Fruit fly (Drosophila melanogaster) whole organism: Measurements from ENCODE around the gene RpS21.

ENCODE experiments used
- CG8478 ChIP-seq: fragments of >200 bp; optimal IDR thresholded peaks from 2 replicates; lab custom pipeline; 2018; ENCODE audit warnings: inconsistent platforms
- Dll ChIP-seq: fragments of >200 bp; optimal IDR thresholded peaks from 2 replicates; lab custom pipeline; 2017
- EcR ChIP-seq, 2 experiments: fragments of >200 bp; optimal IDR thresholded peaks; 2 replicates each; lab custom pipeline; 2017; ENCODE audit warnings: missing biosample characterization in 2 of 2, missing genetic modification characterization in 2 of 2, missing genetic modification reagents in 2 of 2
- pan ChIP-seq: fragments of >200 bp; optimal IDR thresholded peaks from 2 replicates; lab custom pipeline; 2017
- psq ChIP-seq: fragments of >200 bp; optimal IDR thresholded peaks from 2 replicates; lab custom pipeline; 2017
- usp ChIP-seq: fragments of >200 bp; optimal IDR thresholded peaks from 2 replicates; lab custom pipeline; 2017; ENCODE audit warnings: missing biosample characterization, missing genetic modification characterization, mixed read lengths

The RpS21 gene

DNA sequence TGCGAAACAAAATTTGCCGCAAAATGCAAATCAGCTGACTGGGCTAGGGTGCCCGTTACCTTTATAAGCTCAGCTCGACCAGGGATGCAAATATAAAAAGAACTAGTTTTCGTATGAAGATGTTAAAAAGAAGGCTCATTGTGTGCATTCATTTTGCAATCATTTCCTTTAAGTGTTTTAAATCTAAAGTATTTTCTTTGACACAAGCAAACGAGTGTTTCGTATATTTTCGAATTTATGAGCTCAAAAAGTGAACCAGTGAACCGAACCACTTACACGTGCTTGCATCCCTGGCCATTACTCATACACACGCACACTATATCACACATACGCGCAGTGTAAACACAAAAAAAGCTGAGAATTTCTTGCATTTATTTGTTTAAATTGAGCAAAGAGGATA is 22.3 kb downstream of the RpS21 start, which contains the start of the genes Prx6a and Sbat:
Prx6a (minus strand) TSS at position 45 of the 400 bp plus-strand sequence.
Sbat (plus strand) TSS at position 157 of the 400 bp plus-strand sequence.
- no peak for TF ChIP-seq usp (GFP tag; lab: Kevin White, UChicago)
- TF ChIP-seq Dll, result no peak
- no peak for TF ChIP-seq psq (lab: Kevin White, UChicago)
- no peak for TF ChIP-seq CG8478 (lab: Kevin White, UChicago)
- TF ChIP-seq EcR (GFP tag; optimal IDR thresholded peaks at IDR 0.05; lab: Kevin White, UChicago), result no peak
- TF ChIP-seq pan (lab: Kevin White, UChicago), result no peak

DNA sequence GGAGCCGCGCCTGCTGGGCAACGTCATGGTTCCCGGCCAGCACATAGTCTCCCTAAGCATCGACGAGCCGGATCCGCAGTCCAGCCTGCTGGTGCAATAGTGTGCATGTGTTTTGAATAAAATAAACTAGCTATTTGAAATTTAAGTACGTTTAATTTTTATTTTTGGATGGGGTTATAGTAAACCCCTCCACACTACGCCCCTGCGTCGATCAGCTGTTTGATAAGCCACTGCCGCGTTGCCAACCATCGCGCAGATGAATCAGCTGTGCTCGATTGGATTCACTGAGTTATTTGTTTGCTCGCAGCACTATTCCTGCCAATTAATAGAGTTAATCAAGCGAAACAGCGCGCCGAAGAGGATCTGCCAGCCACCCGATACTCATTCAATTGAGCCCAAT is 23.0 kb downstream of the RpS21 start, which contains the start of gene RabGGTb:
RabGGTb (plus strand) TSS at position 254 of the 400 bp plus-strand sequence.
- TF ChIP-seq CG8478 (lab: Kevin White, UChicago) (no peak), psq (lab: Kevin White, UChicago) (no peak), usp (GFP tag; lab: Kevin White, UChicago) (no peak), Dll (no peak), EcR (GFP tag; optimal IDR thresholded peaks at IDR 0.05; lab: Kevin White, UChicago) (no peak), pan (lab: Kevin White, UChicago) (no peak)

DNA sequence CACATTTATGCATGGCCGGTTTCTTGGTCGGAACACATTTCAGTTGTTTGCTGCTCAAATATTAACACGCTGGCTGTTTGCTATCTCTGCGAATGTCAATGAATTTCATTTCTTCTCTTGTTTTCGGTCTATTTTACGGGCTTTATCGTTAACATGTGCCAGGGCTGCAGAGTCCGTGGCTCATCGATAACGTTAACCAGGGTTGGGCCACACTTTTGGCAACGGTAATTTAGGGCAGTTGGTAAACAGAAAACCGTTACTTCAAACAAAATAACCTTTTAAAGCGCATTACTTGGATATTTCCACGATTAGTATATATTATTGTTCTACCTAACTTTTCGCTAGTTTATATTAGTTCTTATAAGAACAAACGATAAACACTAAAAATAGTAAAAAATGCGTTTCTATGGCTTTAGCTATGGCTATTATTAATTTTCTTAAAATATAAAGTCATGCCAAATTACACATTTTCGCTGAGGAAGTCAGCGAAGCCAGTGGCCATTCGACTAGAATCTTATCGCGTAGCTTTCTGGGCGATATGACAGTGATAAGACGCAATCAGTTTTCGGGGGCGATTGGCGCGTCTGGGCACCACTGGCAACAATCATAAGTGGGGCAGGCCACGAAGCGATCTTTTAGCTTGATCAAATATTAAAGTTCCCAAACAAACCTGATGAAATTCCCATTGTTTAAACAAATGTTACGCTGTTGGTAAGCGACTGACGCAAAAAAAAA is 27.3 kb downstream of the RpS21 start:
- TF ChIP-seq psq (lab: Kevin White, UChicago) (no peak), usp (GFP tag; lab: Kevin White, UChicago) (no peak), Dll (no peak), pan (lab: Kevin White, UChicago) (no peak), CG8478 (lab: Kevin White, UChicago) (no peak), EcR (GFP tag; optimal IDR thresholded peaks at IDR 0.05; lab: Kevin White, UChicago) (no peak)

DNA sequence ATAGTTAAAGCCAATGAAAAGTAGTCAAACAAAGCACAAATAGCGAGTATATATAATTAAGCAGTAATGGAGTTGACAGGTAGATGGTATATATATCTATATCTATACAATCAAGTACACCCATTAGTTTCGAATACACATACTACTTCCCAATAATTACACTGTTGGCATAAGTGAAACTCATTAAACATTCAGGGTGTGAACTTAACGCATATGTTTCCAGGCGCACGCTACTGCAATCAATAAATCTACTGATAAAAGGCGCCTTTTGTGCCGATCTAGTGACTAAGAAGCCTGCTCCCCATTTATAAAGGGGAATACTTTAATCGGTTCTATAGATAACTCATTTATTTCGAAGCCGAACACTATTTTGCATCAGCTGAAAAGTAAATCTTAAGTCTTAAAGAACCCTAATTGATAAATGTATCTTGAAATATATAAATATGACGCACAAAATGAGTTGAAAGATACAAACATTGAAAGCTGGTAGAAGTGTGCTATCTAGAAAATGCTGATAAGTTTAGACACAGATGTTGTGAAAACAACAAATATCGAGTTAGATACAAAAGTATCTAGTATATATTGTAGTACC is 27.9 kb downstream of the RpS21 start:
- TF ChIP-seq psq (lab: Kevin White, UChicago) (no peak), EcR (GFP tag; optimal IDR thresholded peaks at IDR 0.05; lab: Kevin White, UChicago) (no peak), CG8478 (lab: Kevin White, UChicago) (no peak), pan (lab: Kevin White, UChicago) (no peak), Dll (no peak), usp (GFP tag; lab: Kevin White, UChicago) (no peak)

DNA sequence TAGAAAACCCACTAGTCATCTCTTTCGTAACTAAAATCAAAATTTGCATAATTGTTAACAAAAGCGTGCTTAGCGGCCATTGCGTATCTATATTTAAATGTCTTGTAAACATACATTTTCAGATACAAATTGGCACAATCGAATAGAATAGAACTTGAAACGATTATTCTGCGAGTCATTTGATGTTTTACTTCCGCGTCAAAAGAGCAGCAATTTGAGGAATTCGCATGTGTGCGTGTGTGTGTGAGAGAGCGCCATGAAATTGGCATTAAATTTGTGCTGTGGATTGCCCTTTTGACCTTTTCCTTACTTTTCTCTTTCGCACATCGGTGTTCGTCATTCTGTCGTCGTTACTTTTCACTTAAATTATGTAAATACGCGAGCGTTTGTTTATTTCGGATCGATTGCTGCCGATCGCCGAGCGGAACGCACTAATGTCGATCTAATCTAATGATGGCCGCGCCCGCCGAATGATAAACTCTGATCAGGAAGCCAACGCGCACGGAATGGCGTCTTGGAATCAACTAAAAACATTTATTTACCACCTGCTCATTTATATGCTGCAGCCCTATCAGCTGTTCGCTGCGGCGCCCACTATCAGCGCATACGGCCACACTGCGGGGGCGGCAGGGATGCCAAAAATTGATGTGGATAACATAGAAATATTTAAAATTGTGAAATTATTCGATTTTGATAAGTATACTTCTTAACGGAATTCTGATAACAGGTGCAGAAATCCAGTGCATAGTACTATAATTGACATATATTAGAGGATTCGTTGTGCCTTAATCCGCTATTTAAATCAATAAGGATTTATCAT is 29.0 kb downstream of the RpS21 start:
- TF ChIP-seq psq (lab: Kevin White, UChicago) (no peak), CG8478 (lab: Kevin White, UChicago) (no peak), usp (GFP tag; lab: Kevin White, UChicago) (no peak), pan (lab: Kevin White, UChicago) (no peak), Dll (no peak), EcR (GFP tag; optimal IDR thresholded peaks at IDR 0.05; lab: Kevin White, UChicago) (no peak)

DNA sequence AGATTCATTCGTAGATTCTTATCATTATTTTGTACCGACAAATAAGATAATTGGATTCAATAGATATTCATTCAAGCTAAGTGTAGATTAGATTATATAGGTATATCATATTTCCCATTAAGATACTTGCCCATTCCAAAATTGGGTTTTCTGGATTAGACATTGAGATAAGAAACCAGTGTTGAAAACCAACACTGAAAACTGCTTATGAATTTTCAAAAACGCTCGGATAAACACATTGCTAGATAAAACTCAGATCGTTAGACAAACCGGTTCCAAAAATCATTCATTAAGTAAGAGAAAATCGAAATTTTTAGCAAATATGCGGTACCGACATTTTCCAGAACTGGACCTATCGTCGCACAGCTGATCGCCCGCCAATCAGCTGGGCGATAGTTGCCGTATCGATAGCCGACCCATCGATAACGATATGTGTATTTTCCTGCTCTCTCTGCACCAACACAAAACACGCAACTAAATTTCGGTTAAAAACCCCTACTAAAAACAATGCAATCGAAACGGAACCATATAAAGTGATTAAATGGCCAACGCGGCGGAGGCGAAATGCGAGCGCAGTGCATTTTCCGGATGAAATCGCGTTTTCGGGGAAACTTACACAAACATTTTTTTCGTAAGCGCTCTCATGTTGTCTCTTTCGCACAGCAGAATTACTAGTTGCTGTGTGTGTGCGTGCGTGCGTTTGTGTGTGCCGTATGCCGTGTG is 29.8 kb downstream of the RpS21 start, which contains the start of the genes NTPase and lilli:
NTPase (minus strand) TSS at position 348 of the 723 bp plus-strand sequence.
lilli (plus strand) TSS at position 427 of the 723 bp plus-strand sequence.
- TF ChIP-seq pan (lab: Kevin White, UChicago) (no peak), EcR (GFP tag; optimal IDR thresholded peaks at IDR 0.05; lab: Kevin White, UChicago) (no peak), psq (lab: Kevin White, UChicago) (no peak), Dll (no peak), usp (GFP tag; lab: Kevin White, UChicago) (no peak), CG8478 (lab: Kevin White, UChicago) (no peak)

DNA sequence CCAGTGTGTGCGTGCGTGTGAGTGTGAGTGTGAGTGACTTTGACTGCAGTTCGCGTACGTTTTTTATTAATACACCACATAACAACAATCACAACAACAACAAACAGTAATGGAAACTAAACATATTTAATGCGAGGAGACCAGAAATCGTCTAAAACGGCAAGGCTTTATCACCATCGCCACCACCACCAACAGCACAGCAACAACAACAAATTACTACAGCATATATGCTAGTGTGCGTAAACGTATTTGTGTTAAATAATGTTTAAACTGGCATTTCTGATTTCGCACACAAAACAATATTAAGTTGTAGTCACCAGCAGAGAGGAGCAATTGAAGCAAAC is 30.3 kb downstream of the RpS21 start:
- TF ChIP-seq Dll (no peak), CG8478 (lab: Kevin White, UChicago) (peak; percentile 67)

DNA sequence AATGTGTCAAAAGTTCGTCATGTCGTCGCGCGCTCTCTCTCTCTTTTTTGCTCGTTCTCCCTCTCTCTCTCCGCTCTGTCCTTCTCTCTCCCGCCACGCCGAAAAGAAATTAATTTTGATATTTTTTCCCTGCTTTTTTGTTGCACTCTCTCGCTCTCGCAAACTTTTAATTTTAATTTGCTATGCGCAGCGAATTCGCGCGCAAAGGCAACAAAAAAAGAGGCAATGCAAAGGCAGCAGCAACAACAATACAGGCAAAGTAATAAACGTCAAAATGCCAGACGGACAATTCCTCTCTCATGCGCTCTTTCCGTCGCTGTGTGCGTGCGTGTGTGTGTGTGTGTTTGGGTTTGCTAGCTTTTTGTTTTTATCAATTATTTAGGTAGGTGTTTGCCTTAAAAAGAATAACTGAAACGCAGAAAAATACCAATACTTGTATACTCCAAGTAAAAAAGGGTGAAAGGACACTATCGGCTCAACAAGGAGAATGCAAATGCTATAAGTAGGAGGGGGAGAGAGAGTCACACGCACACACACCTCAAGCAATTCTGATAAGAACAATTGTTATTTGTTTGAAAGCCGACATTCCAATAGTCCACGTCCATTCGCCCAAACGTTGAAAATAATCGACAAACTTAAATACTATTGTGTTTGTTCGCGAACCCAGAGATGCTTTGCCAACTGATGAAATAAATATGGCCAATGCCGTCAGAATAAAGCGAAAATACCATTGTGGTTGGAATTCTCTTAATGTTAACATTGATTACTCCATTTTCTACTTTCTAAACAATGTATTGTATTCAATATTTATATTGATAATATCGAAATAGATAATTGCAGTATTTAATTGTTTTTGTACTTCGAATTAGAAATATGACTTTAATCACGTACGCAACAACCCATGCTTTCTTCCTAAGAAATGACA is 31.0 kb downstream of the RpS21 start:
- TF ChIP-seq Dll, result peak; percentile 80
- TF ChIP-seq usp (GFP tag; lab: Kevin White, UChicago), result no peak

DNA sequence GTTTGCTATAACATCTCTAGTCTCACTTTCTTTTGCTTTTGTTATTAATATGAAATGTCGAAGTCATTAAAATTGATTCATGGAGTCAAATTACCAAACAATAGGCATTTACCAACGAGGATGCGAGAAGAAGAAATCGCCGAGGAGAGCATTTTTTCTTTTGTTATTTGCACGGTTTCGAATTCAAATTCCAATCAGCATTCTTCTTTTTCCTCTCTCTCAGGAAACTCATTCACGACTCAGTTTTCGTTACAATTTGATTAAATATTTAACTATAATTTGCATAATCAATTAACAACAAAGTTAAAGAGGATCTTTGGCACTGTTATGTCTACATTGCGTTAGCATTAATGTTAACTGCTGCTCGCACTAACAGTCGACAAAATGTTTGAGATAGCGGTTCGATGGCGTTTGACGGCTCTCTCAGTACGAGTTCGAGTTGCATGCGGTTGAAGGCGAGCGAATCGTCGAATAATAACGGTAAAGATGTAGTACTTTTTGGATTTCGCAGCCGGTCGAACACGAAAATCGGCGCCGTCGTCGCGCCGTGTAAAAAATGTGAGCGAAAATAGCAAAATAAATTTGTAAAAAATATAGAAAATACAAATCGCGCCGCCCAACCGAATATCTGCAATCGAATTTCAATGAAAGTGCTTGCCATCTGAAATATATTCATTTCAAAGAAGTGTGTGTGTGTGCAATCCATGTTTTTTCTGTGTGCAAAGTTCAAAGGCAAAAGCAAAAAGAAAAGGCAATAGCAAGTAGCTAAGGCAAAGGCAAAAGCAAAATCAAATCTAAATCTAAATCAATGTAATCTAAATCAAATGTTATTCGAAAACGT is 32.1 kb downstream of the RpS21 start:
- TF ChIP-seq EcR (GFP tag; optimal IDR thresholded peaks at IDR 0.05; lab: Kevin White, UChicago) (no peak), psq (lab: Kevin White, UChicago) (no peak), CG8478 (lab: Kevin White, UChicago) (no peak), usp (GFP tag; lab: Kevin White, UChicago) (no peak), pan (lab: Kevin White, UChicago) (no peak), Dll (no peak)
